Worm (Caenorhabditis elegans) whole organism, late embryonic: ENCODE data around the gene npr-29.

Experiments
- ama-1 ChIP-seq: fragments of 150-350 bp; optimal IDR thresholded peaks from 2 replicates; lab custom pipeline; 2014
- elt-2 ChIP-seq: sonication (generic microtip); optimal IDR thresholded peaks from 2 replicates; lab custom pipeline; 2016; ENCODE audit warnings: missing genetic modification reagents, missing genetic modification characterization, missing compliant biosample characterization
- fkh-6 ChIP-seq: sonication (generic microtip); optimal IDR thresholded peaks from 2 replicates; lab custom pipeline; 2016; ENCODE audit warnings: missing genetic modification characterization, missing compliant biosample characterization
- hlh-6 ChIP-seq: sonication (generic microtip); optimal IDR thresholded peaks from 2 replicates; lab custom pipeline; 2016; ENCODE audit warnings: missing genotype, missing genetic modification characterization, missing compliant biosample characterization
- nfya-1 ChIP-seq: sonication (generic microtip); optimal IDR thresholded peaks from 2 replicates; lab custom pipeline; 2017; ENCODE audit warnings: missing genetic modification characterization, mild to moderate bottlenecking, missing compliant biosample characterization, antibody characterized with exemption, moderate library complexity
- nhr-11 ChIP-seq: fragments of 150-350 bp; optimal IDR thresholded peaks from 2 replicates; lab custom pipeline; 2014; ENCODE audit warnings: missing biosample characterization, missing genetic modification characterization
- odd-2 ChIP-seq: sonication (generic microtip); optimal IDR thresholded peaks from 2 replicates; lab custom pipeline; 2017; ENCODE audit warnings: antibody characterized with exemption, mild to moderate bottlenecking, missing genetic modification characterization, missing compliant biosample characterization
- pha-4 ChIP-seq: fragments of 150-350 bp; optimal IDR thresholded peaks from 2 replicates; lab custom pipeline; 2018; ENCODE audit warnings: missing biosample characterization, missing genetic modification reagents, missing genetic modification characterization
- rnt-1 ChIP-seq: sonication (generic microtip); optimal IDR thresholded peaks from 2 replicates; lab custom pipeline; 2016; ENCODE audit warnings: missing genetic modification characterization, missing compliant biosample characterization
- sdc-2 ChIP-seq: sonication (generic microtip); optimal IDR thresholded peaks from 2 replicates; lab custom pipeline; 2016; ENCODE audit warnings: missing genotype, missing genetic modification characterization, missing compliant biosample characterization
- unc-3 ChIP-seq, 2 experiments: fragments of 200-800 bp in 1 of 2; sonication (Bioruptor generic) in 1 of 2; sonication (generic microtip) in 1 of 2; conservative IDR thresholded peaks in 1 of 2; optimal IDR thresholded peaks in 1 of 2; 2 replicates each; pipeline versions ENCODE4 v1.3.6 to Lab custom; 2016 to 2022; ENCODE audit warnings: missing compliant biosample characterization in 2 of 2, missing genetic modification characterization in 2 of 2, missing genetic modification reagents in 1 of 2
- unc-42 ChIP-seq: sonication (generic microtip); optimal IDR thresholded peaks from 2 replicates; lab custom pipeline; 2016; ENCODE audit warnings: missing genotype, missing genetic modification characterization, missing compliant biosample characterization
- ztf-16 ChIP-seq: sonication (generic microtip); optimal IDR thresholded peaks from 2 replicates; lab custom pipeline; 2017; ENCODE audit warnings: missing genetic modification characterization, missing compliant biosample characterization

- TF ChIP-seq hlh-6 (tag; lab: Kevin White, UChicago) (no peak), nfya-1 (no peak), pha-4 (tag; lab: Kevin White, UChicago) (no peak), ama-1 (no peak), fkh-6 (tag; lab: Kevin White, UChicago) (no peak), nhr-11 (tag; lab: Kevin White, UChicago) (no peak), unc-3 (GFP tag; conservative IDR thresholded peaks at IDR 0.05; lab: Robert Waterston, UW) (no peak), unc-3 (tag; optimal IDR thresholded peaks at IDR 0.05; lab: Kevin White, UChicago) (no peak), sdc-2 (tag; lab: Kevin White, UChicago) (no peak), odd-2 (tag; lab: Kevin White, UChicago) (no peak), rnt-1 (tag; lab: Kevin White, UChicago) (no peak), elt-2 (no peak), ztf-16 (tag; lab: Kevin White, UChicago) (no peak), unc-42 (tag; lab: Kevin White, UChicago) (no peak)
Measured at ce11 chrIII:9250729-9251128, 35.5 kb upstream of the npr-29 start, which contains the start of gene T02C1.2.
